1 fruit fly cellular context compared by ENCODE assay signal in genomic region chrX:1879606-1880110, dm6.
A peak's percentile ranks its signal among the peaks of the same experiment; 100 is the strongest.
TF ChIP-seq lines count a peak whose summit lies in the region.

Gene CG14818 (minus strand): TSS chrX:1879774.

TF ChIP-seq in whole organism, embryonic, 481 proteins besides CTCF, POLR2A, EP300 and RAD21 (continued from another document):
- TF ChIP-seq chm (GFP tag; IDR thresholded peaks at IDR 0.05; lab: Robert Waterston, UW): 0 out of 2 replicates have a peak, but pooled peaks have one; percentile 14
- peak; percentile 53 for TF ChIP-seq CG17385 (GFP tag; optimal IDR thresholded peaks at IDR 0.05; lab: Kevin White, UChicago)
- no peak for TF ChIP-seq hkb (optimal IDR thresholded peaks at IDR 0.05; lab: Kevin White, UChicago)
- no peak for TF ChIP-seq hkb (GFP tag; IDR thresholded peaks at IDR 0.05; lab: Robert Waterston, UW)
- TF ChIP-seq pum (GFP tag; optimal IDR thresholded peaks at IDR 0.05; lab: Kevin White, UChicago): peak; percentile 72
- TF ChIP-seq CG6791 (GFP tag; IDR thresholded peaks at IDR 0.05; lab: Robert Waterston, UW; ENCODE audit: partially characterized antibody): peak; percentile 81
- peak; percentile 66 for TF ChIP-seq hb (GFP tag; IDR thresholded peaks at IDR 0.05; lab: Robert Waterston, UW; ENCODE audit: partially characterized antibody)
- TF ChIP-seq grau (tag; optimal IDR thresholded peaks at IDR 0.05; lab: Kevin White, UChicago): peak; percentile 51
- TF ChIP-seq seq (GFP tag; IDR thresholded peaks at IDR 0.05; lab: Robert Waterston, UW): no peak
- TF ChIP-seq CG17361 (GFP tag; IDR thresholded peaks at IDR 0.05; lab: Robert Waterston, UW): peak; percentile 65
- TF ChIP-seq Sry-δ (GFP tag; optimal IDR thresholded peaks at IDR 0.05; lab: Kevin White, UChicago): peak; percentile 88
- no peak for TF ChIP-seq cwo (GFP tag; optimal IDR thresholded peaks at IDR 0.05; lab: Kevin White, UChicago)
- TF ChIP-seq CG11695 (GFP tag; IDR thresholded peaks at IDR 0.05; lab: Robert Waterston, UW): 0 out of 3 replicates have a peak, but pooled peaks have one; percentile 40
- TF ChIP-seq CG42726 (GFP tag; IDR thresholded peaks at IDR 0.05; lab: Robert Waterston, UW; ENCODE audit: partially characterized antibody): no peak; the same call in 1 of the 2 replicates
- peak; percentile 31 for TF ChIP-seq sug (tag; optimal IDR thresholded peaks at IDR 0.05; lab: Kevin White, UChicago)
- TF ChIP-seq Max (GFP tag; optimal IDR thresholded peaks at IDR 0.05; lab: Kevin White, UChicago): no peak
